Fruit fly (Drosophila melanogaster) whole organism, prepupa: ENCODE data around the gene CG33710.

Experiments used
- Blimp-1 ChIP-seq: fragments of 200-800 bp; sonication (Bioruptor generic); optimal IDR thresholded peaks from 3 replicates; lab custom pipeline; 2017; ENCODE audit warnings: missing biosample characterization, missing genetic modification characterization, mild to moderate bottlenecking, moderate library complexity, missing genetic modification reagents
- CG10669 ChIP-seq: fragments of 200-800 bp; sonication (Bioruptor generic); optimal IDR thresholded peaks from 3 replicates; lab custom pipeline; 2018; ENCODE audit warnings: missing biosample characterization, mild to moderate bottlenecking, missing genetic modification characterization, moderate library complexity
- CG8119 ChIP-seq: fragments of 200-800 bp; sonication (Bioruptor generic); IDR thresholded peaks from 3 replicates; pipeline ENCODE4 v1.3.6; 2022; ENCODE audit warnings: missing biosample characterization, missing genetic modification characterization
- Ets96B ChIP-seq: fragments of 200-800 bp; optimal IDR thresholded peaks from 2 replicates; lab custom pipeline; 2019; ENCODE audit warnings: missing biosample characterization, mild to moderate bottlenecking, missing genetic modification characterization, moderate library complexity
- Sox15 ChIP-seq: fragments of 200-800 bp; sonication (Bioruptor generic); optimal IDR thresholded peaks from 3 replicates; lab custom pipeline; 2016; ENCODE audit warnings: missing biosample characterization, missing genetic modification characterization
- cyc ChIP-seq: fragments of 200-800 bp; sonication (Bioruptor generic); optimal IDR thresholded peaks from 3 replicates; lab custom pipeline; 2016; ENCODE audit warnings: missing biosample characterization, missing genetic modification characterization
- dac ChIP-seq: fragments of 200-800 bp; sonication (Bioruptor generic); optimal IDR thresholded peaks from 2 replicates; lab custom pipeline; 2017; ENCODE audit warnings: missing biosample characterization, mild to moderate bottlenecking, missing genetic modification characterization
- eg ChIP-seq: fragments of 200-800 bp; sonication (Bioruptor generic); IDR thresholded peaks from 3 replicates; pipeline ENCODE4 v1.3.6; 2022; ENCODE audit warnings: missing biosample characterization, missing genetic modification characterization
- pdm3 ChIP-seq: fragments of 200-800 bp; sonication (Bioruptor generic); optimal IDR thresholded peaks from 3 replicates; lab custom pipeline; 2016; ENCODE audit warnings: missing biosample characterization, missing genetic modification characterization

DNA sequence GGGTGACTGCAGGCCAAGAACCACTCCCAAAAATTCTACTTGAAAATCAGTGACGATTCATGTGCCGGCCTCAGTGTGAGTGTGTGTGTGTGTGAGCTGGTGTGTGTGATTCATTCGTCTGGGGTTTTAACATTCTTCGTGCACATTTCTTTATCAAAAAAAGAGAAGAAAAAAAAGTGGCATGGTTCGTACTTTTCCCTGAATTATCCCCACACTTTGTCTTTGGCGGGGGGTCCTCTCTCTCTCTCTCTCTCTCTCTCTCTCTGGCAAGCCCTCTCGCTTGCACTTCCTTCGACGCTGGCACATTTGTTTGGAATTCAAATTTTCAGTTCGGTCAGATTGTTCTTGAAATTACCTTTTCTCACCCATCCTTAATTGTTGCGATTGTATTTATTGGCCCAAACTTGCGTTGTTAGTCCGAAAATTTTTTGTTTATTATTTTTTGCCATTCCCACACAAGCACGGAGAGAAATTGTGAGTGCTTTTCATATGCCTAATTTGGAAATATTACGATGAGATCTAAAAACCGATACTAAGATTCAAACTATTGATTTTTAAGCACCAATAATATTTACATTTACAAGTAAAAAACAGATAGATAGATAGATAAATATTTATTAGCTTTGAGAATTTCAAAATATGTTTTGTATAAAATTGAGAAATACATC is 23.4 kb downstream of the CG33710 start:
- TF ChIP-seq cyc (GFP tag; lab: Kevin White, UChicago) = peak; percentile 5
- no peak for TF ChIP-seq Ets96B
- TF ChIP-seq pdm3 (GFP tag; lab: Kevin White, UChicago) = peak; percentile 45
- TF ChIP-seq CG10669 (GFP tag; lab: Kevin White, UChicago) = peak; percentile 11
- no peak for TF ChIP-seq CG8119 (GFP tag; lab: Robert Waterston, UW)
- no peak; the same call in 2 of the 3 replicates for TF ChIP-seq eg (GFP tag; lab: Robert Waterston, UW)
- no peak for TF ChIP-seq Sox15 (GFP tag; lab: Kevin White, UChicago)
- TF ChIP-seq Blimp-1 (GFP tag; lab: Kevin White, UChicago) = peak; percentile 33
- no peak for TF ChIP-seq dac (GFP tag; lab: Kevin White, UChicago)
